Worm (Caenorhabditis elegans) whole organism, young adult: ENCODE results near the gene nsph-4.1.

Source experiments
- F10E7.11 ChIP-seq: sonication (generic microtip); optimal IDR thresholded peaks from 2 replicates; lab custom pipeline; 2017; ENCODE audit warnings: mild to moderate bottlenecking, missing genetic modification characterization, moderate library complexity, missing compliant biosample characterization
- F23B12.7 ChIP-seq: sonication (generic microtip); optimal IDR thresholded peaks from 2 replicates; lab custom pipeline; 2017; ENCODE audit warnings: missing genetic modification characterization, mild to moderate bottlenecking, missing compliant biosample characterization, antibody characterized with exemption, moderate library complexity; ENCODE audit not compliant: insufficient read depth
- T26A5.8 ChIP-seq: sonication (generic microtip); optimal IDR thresholded peaks from 2 replicates; lab custom pipeline; 2016; ENCODE audit warnings: missing genetic modification characterization, missing compliant biosample characterization
- ceh-27 ChIP-seq: fragments of 200-800 bp; sonication (Bioruptor generic); optimal IDR thresholded peaks from 2 replicates; lab custom pipeline; 2018; ENCODE audit warnings: mild to moderate bottlenecking, missing genetic modification characterization, moderate library complexity, missing compliant biosample characterization
- ceh-79 ChIP-seq: sonication (generic microtip); optimal IDR thresholded peaks from 2 replicates; lab custom pipeline; 2017; ENCODE audit warnings: mild to moderate bottlenecking, missing genetic modification characterization, missing compliant biosample characterization
- ceh-91 ChIP-seq: fragments of 200-800 bp; sonication (Bioruptor generic); IDR thresholded peaks from 2 replicates; pipeline ENCODE4 v1.3.6; 2022; ENCODE audit warnings: missing genetic modification reagents, missing genetic modification characterization, missing compliant biosample characterization
- dpl-1 ChIP-seq: fragments of 150-350 bp; optimal IDR thresholded peaks from 2 replicates; lab custom pipeline; 2014; ENCODE audit warnings: missing biosample characterization, missing genetic modification reagents, missing genetic modification characterization
- efl-1 ChIP-seq: fragments of 150-350 bp; optimal IDR thresholded peaks from 2 replicates; lab custom pipeline; 2014; ENCODE audit warnings: missing biosample characterization, missing genetic modification reagents, missing genetic modification characterization
- egl-18 ChIP-seq: fragments of 200-800 bp; sonication (Bioruptor generic); IDR thresholded peaks from 2 replicates; pipeline ENCODE4 v1.3.6; 2022; ENCODE audit warnings: missing genetic modification reagents, missing genetic modification characterization, missing compliant biosample characterization
- madf-6 ChIP-seq: fragments of 200-800 bp; sonication (Bioruptor generic); IDR thresholded peaks from 2 replicates; pipeline ENCODE4 v1.3.6; 2022; ENCODE audit warnings: missing genetic modification reagents, missing genetic modification characterization, missing compliant biosample characterization
- nfya-1 ChIP-seq: sonication (generic microtip); optimal IDR thresholded peaks from 2 replicates; lab custom pipeline; 2017; ENCODE audit warnings: antibody characterized with exemption, missing compliant biosample characterization, missing genetic modification characterization, borderline replicate concordance; ENCODE audit not compliant: insufficient read depth
- nhr-90 ChIP-seq: sonication (generic microtip); optimal IDR thresholded peaks from 2 replicates; lab custom pipeline; 2016; ENCODE audit warnings: missing genotype, mild to moderate bottlenecking, missing genetic modification characterization, missing compliant biosample characterization
- pha-4 ChIP-seq: fragments of 150-350 bp; sonication (generic microtip); optimal IDR thresholded peaks from 2 replicates; lab custom pipeline; 2014; ENCODE audit warnings: missing biosample characterization, missing genetic modification reagents, missing genetic modification characterization
- unc-130 ChIP-seq: sonication (generic microtip); optimal IDR thresholded peaks from 2 replicates; lab custom pipeline; 2016; ENCODE audit warnings: missing genetic modification reagents, missing genetic modification characterization, missing compliant biosample characterization

ce11 chrIV:5215092-5215491, 11.6 kb upstream of the nsph-4.1 start, which contains the start of gene Y59E9AL.4:
- no peak for TF ChIP-seq egl-18 (GFP tag; lab: Robert Waterston, UW)
- TF ChIP-seq ceh-79, result no peak
- no peak for TF ChIP-seq pha-4
- TF ChIP-seq efl-1 (GFP tag; lab: Kevin White, UChicago), result no peak
- no peak for TF ChIP-seq ceh-91 (GFP tag; lab: Robert Waterston, UW)
- TF ChIP-seq T26A5.8 (tag; lab: Kevin White, UChicago), result no peak
- no peak for TF ChIP-seq F23B12.7 (tag; lab: Kevin White, UChicago)
- no peak for TF ChIP-seq dpl-1 (GFP tag; lab: Kevin White, UChicago)
- TF ChIP-seq unc-130 (GFP tag; lab: Kevin White, UChicago), result no peak
- no peak for TF ChIP-seq nhr-90
- TF ChIP-seq nfya-1 (tag; lab: Kevin White, UChicago), result no peak
- TF ChIP-seq ceh-27, result no peak
- no peak for TF ChIP-seq F10E7.11 (tag; lab: Kevin White, UChicago)
- TF ChIP-seq madf-6 (GFP tag; lab: Robert Waterston, UW), result no peak
